Worm (Caenorhabditis elegans): ENCODE data around the gene ZK1240.3.

ce11 chrII:2304575-2304974 lies 15.6 kb upstream of the ZK1240.3 start:
- TF ChIP-seq ces-1 (GFP tag; optimal IDR thresholded peaks at IDR 0.05) (no peak), snpc-4 (tag; optimal IDR thresholded peaks at IDR 0.05) (no peak), zip-8 (tag; optimal IDR thresholded peaks at IDR 0.05) (no peak), pha-4 (tag; optimal IDR thresholded peaks at IDR 0.05) (no peak), nhr-237 (tag; optimal IDR thresholded peaks at IDR 0.05) (no peak), lsy-2 (tag; optimal IDR thresholded peaks at IDR 0.05) (no peak), nhr-76 (tag; optimal IDR thresholded peaks at IDR 0.05) (no peak), unc-62 (GFP tag; optimal IDR thresholded peaks at IDR 0.05) (no peak), unc-39 (tag; optimal IDR thresholded peaks at IDR 0.05) (no peak), lin-13 (tag; optimal IDR thresholded peaks at IDR 0.05) (no peak)
